Worm (Caenorhabditis elegans) whole organism, L3 larva: Measurements from ENCODE around the gene T28B11.1.

ENCODE experiments used
- R02D3.7 ChIP-seq: fragments of 150-350 bp; optimal IDR thresholded peaks from 2 replicates; lab custom pipeline; 2014; ENCODE audit warnings: missing biosample characterization, missing genetic modification characterization
- ZK546.5 ChIP-seq: sonication (generic microtip); optimal IDR thresholded peaks from 2 replicates; lab custom pipeline; 2017; ENCODE audit warnings: missing biosample characterization, missing genetic modification characterization
- ama-1 ChIP-seq: fragments of 150-350 bp; optimal IDR thresholded peaks from 2 replicates; lab custom pipeline; 2018
- ceh-16 ChIP-seq: sonication (generic microtip); optimal IDR thresholded peaks from 2 replicates; lab custom pipeline; 2017; ENCODE audit warnings: missing biosample characterization, missing genetic modification characterization
- ceh-28 ChIP-seq: fragments of 150-350 bp; optimal IDR thresholded peaks from 2 replicates; lab custom pipeline; 2014; ENCODE audit warnings: missing biosample characterization, missing genetic modification reagents, missing genetic modification characterization
- egl-27 ChIP-seq: sonication (generic microtip); optimal IDR thresholded peaks from 4 replicates; lab custom pipeline; 2017; ENCODE audit warnings: missing biosample characterization, missing genetic modification reagents, missing genetic modification characterization
- elt-1 ChIP-seq: fragments of 150-350 bp; optimal IDR thresholded peaks from 2 replicates; lab custom pipeline; 2014; ENCODE audit warnings: missing biosample characterization, missing genetic modification characterization
- elt-2 ChIP-seq: sonication (generic microtip); optimal IDR thresholded peaks from 2 replicates; lab custom pipeline; 2016; ENCODE audit warnings: missing genetic modification reagents, mild to moderate bottlenecking, missing genetic modification characterization, missing compliant biosample characterization
- elt-3 ChIP-seq, 3 experiments: fragments of 150-350 bp in 1 of 3; sonication (generic microtip) in 2 of 3; optimal IDR thresholded peaks; 2 replicates in 2 of 3; 4 replicates in 1 of 3; lab custom pipeline; 2014 to 2017; ENCODE audit warnings: missing biosample characterization in 3 of 3, missing genetic modification characterization in 3 of 3
- fkh-10 ChIP-seq: sonication (generic microtip); optimal IDR thresholded peaks from 2 replicates; lab custom pipeline; 2017; ENCODE audit warnings: missing biosample characterization, missing genetic modification reagents, missing genetic modification characterization
- hmg-11 ChIP-seq: sonication (generic microtip); optimal IDR thresholded peaks from 2 replicates; lab custom pipeline; 2016; ENCODE audit warnings: missing genetic modification characterization, missing compliant biosample characterization
- jun-1 ChIP-seq: fragments of 150-350 bp; optimal IDR thresholded peaks from 2 replicates; lab custom pipeline; 2014; ENCODE audit warnings: missing biosample characterization, missing genetic modification reagents, missing genetic modification characterization
- lin-39 ChIP-seq: fragments of 150-350 bp; optimal IDR thresholded peaks from 2 replicates; lab custom pipeline; 2018; ENCODE audit warnings: missing biosample characterization, missing genetic modification reagents, missing genetic modification characterization
- lsy-12 ChIP-seq: sonication (generic microtip); optimal IDR thresholded peaks from 2 replicates; lab custom pipeline; 2016; ENCODE audit warnings: mild to moderate bottlenecking, missing genetic modification characterization, missing compliant biosample characterization
- mdl-1 ChIP-seq: fragments of 150-350 bp; optimal IDR thresholded peaks from 2 replicates; lab custom pipeline; 2014; ENCODE audit warnings: missing biosample characterization, missing genetic modification characterization
- nhr-11 ChIP-seq: fragments of 150-350 bp; optimal IDR thresholded peaks from 2 replicates; lab custom pipeline; 2014; ENCODE audit warnings: missing biosample characterization, missing genetic modification characterization
- nhr-23 ChIP-seq: fragments of 150-350 bp; optimal IDR thresholded peaks from 2 replicates; lab custom pipeline; 2014; ENCODE audit warnings: missing biosample characterization, missing genetic modification reagents, missing genetic modification characterization
- nhr-237 ChIP-seq: fragments of 150-350 bp; optimal IDR thresholded peaks from 2 replicates; lab custom pipeline; 2014; ENCODE audit warnings: missing biosample characterization, missing genetic modification characterization
- nhr-25 ChIP-seq: sonication (generic microtip); optimal IDR thresholded peaks from 2 replicates; lab custom pipeline; 2017; ENCODE audit warnings: missing biosample characterization, missing genetic modification characterization
- nhr-28 ChIP-seq: fragments of 150-350 bp; optimal IDR thresholded peaks from 2 replicates; lab custom pipeline; 2014; ENCODE audit warnings: missing biosample characterization, missing genetic modification characterization
- nhr-43 ChIP-seq: sonication (generic microtip); optimal IDR thresholded peaks from 2 replicates; lab custom pipeline; 2016; ENCODE audit warnings: mild to moderate bottlenecking, missing genetic modification characterization, missing compliant biosample characterization; ENCODE audit not compliant: poor library complexity, severe bottlenecking
- nhr-76 ChIP-seq: fragments of 150-350 bp; sonication (generic microtip); optimal IDR thresholded peaks from 5 replicates; lab custom pipeline; 2014; ENCODE audit warnings: missing biosample characterization, missing genetic modification characterization
- nhr-77 ChIP-seq: fragments of 150-350 bp; optimal IDR thresholded peaks from 2 replicates; lab custom pipeline; 2014; ENCODE audit warnings: missing biosample characterization, missing genetic modification characterization
- pha-4 ChIP-seq: fragments of 150-350 bp; optimal IDR thresholded peaks from 2 replicates; lab custom pipeline; 2014; ENCODE audit warnings: missing biosample characterization, missing genetic modification reagents, missing genetic modification characterization
- pqm-1 ChIP-seq: fragments of 150-350 bp; optimal IDR thresholded peaks from 2 replicates; lab custom pipeline; 2017; ENCODE audit warnings: missing biosample characterization, missing genetic modification characterization, inconsistent platforms
- skn-1 ChIP-seq: fragments of 150-350 bp; optimal IDR thresholded peaks from 2 replicates; lab custom pipeline; 2014; ENCODE audit warnings: missing biosample characterization, missing genetic modification characterization
- snpc-4 ChIP-seq: fragments of 150-350 bp; optimal IDR thresholded peaks from 2 replicates; lab custom pipeline; 2014; ENCODE audit warnings: missing biosample characterization, missing genetic modification characterization
- unc-39 ChIP-seq: sonication (generic microtip); optimal IDR thresholded peaks from 4 replicates; lab custom pipeline; 2017; ENCODE audit warnings: missing biosample characterization, missing genetic modification characterization
- unc-62 ChIP-seq: fragments of 150-350 bp; sonication (generic microtip); optimal IDR thresholded peaks from 4 replicates; lab custom pipeline; 2014; ENCODE audit warnings: missing biosample characterization, missing genetic modification reagents, missing genetic modification characterization
- zag-1 ChIP-seq: fragments of 150-350 bp; optimal IDR thresholded peaks from 2 replicates; lab custom pipeline; 2014; ENCODE audit warnings: missing biosample characterization, missing genetic modification characterization
- ztf-11 ChIP-seq: fragments of 150-350 bp; optimal IDR thresholded peaks from 2 replicates; lab custom pipeline; 2014; ENCODE audit warnings: missing biosample characterization, missing genetic modification characterization
- ztf-4 ChIP-seq: fragments of 150-350 bp; optimal IDR thresholded peaks from 2 replicates; lab custom pipeline; 2014; ENCODE audit warnings: missing biosample characterization, missing genetic modification characterization

T28B11.1 gene

DNA sequence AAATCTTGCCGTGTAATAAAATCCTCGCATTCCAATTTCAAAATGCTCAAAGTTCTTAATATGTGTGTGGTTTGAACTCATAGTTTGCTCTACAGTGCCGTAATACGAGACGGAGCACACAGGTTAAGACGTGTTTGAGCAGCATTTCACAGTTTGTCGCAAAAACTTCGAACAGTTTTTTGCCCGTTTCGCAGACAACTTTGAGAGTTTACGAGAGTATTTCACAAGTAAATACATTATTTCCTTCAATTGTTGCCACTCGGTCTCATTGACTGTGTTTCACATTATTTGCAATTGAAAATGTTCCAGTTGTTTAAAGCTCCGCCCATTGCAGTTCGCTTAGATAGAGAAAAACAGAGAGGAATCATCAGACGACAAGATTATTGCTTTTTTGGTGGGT, 44.6 kb downstream of the T28B11.1 start, which contains the start of gene F29F11.20:
Gene F29F11.20, plus strand, starts transcription at position 301 of the 400 bp plus-strand sequence.
- TF ChIP-seq nhr-76 (tag; lab: Kevin White, UChicago) (no peak), nhr-28 (no peak), ztf-4 (tag; lab: Kevin White, UChicago) (no peak), nhr-11 (tag; lab: Kevin White, UChicago) (no peak), skn-1 (tag; lab: Kevin White, UChicago) (no peak), pha-4 (tag; lab: Kevin White, UChicago) (peak; percentile 64), ceh-16 (tag; lab: Kevin White, UChicago) (no peak), R02D3.7 (tag; lab: Kevin White, UChicago) (no peak)
- TF ChIP-seq, all 47 proteins: peak for 1

DNA sequence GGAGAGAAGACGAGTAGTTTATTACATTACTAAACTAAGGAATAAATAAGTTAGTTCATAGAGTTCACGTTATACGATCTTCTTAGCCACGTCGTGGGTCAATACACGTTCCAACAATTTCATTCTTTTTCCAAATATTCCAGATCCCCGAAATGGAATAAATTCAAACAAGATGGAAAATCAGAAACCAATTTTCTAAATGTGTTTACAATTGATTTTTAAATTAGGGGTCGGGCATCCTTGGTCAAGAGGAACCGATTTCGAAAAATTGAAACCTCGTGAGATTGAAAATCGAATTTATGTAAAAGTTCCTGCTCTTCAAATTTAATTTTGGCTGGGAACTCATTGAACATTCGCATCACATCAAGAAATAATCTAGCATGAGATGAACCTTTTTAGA, 47.5 kb downstream of the T28B11.1 start:
- TF ChIP-seq ama-1 (lab: Kevin White, UChicago) = no peak
- no peak for TF ChIP-seq ceh-28 (tag; lab: Kevin White, UChicago)
- TF ChIP-seq jun-1 = no peak
- no peak for TF ChIP-seq nhr-11 (tag; lab: Kevin White, UChicago)
- TF ChIP-seq mdl-1 (tag; lab: Kevin White, UChicago) = no peak
- no peak for TF ChIP-seq unc-62
- no peak for TF ChIP-seq skn-1 (tag; lab: Kevin White, UChicago)
- TF ChIP-seq fkh-10 = peak; percentile 49

DNA sequence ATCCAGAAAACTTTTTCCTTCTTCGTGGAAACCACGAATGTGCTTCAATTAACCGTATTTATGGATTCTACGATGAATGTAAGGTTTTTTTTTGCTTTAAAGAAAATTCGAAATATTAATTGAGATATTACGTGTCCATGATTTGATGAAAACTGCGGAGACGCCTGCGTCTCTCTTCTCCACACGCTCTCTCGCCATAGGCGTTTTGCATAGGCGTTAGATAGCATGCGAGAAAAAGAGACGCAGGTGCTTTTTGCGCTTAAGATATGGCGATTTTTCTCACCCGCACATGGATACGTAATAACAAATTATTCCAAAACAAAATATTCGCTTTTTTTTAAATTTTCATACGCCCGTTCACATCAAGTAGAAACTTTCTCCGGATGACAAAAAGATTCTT, 48.8 kb downstream of the T28B11.1 start:
- TF ChIP-seq hmg-11 (tag; lab: Kevin White, UChicago) (peak; percentile 23), nhr-28 (no peak)
- TF ChIP-seq, all 47 proteins: peak for 1

DNA sequence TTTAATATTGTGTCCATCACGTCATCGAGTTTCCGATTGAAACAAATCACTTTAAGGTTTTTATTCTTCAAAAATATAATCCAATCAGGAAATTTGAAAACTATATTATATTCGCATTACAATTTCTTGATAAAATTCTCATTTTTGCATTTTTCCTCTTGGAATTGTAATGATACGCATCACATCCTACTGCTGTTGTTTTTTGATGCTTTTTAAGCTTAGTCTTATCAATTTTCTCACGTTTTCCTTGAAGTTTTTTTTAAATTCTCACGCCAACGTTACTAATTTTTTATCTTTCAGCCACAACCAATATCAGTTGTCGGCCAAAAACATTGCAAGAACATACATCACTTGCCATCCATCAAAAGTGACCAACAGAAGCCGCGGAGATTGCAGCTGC, 50.1 kb downstream of the T28B11.1 start, which contains the start of gene gsp-1:
Gene gsp-1, plus strand, starts transcription at position 301 of the 400 bp plus-strand sequence.
- TF ChIP-seq elt-3 (tag; optimal IDR thresholded peaks at IDR 0.05; lab: Kevin White, UChicago) (no peak), lin-39 (peak; percentile 9)

DNA sequence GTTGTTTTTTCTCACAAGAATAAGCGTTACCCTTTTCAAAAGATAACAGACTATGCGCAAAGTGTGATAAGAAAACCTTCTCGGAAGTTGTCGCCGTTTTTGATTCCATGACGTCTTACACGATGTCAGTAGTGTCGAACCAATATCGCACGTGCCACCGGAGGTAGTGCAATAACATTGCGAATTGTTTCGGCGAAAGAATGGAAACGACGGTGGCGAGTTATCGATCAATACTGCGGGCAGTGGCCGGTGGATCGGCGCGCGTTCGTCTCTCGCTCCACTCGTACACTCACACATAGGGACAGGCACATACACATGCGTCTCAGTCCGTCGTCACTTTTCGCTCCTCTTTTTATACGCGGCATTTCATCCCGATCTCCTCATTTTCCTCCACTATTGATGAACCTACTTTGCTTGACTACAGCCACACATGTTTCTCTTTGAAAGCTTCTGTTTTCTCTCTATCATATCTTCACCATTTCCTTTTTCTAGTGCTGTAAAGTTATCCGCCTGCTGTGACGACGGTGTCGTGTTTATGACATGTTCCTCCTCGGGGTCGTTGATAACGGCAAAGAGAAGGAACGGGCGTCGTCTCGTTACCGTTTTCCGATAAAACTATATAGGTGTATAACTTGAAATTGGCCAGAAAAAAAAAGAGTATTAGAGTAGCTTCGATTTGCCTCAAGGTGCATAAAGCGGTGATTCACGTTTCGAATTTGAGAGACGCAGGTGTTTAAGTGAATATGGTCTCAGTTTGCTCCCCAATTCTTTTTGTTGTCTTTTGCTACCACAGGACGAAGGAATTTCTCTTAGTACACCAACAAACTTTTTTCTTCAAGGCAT, 50.9 kb downstream of the T28B11.1 start:
- TF ChIP-seq unc-62 (no peak), nhr-43 (tag; lab: Kevin White, UChicago) (peak; percentile 53), nhr-25 (tag; lab: Kevin White, UChicago) (no peak), nhr-237 (tag; lab: Kevin White, UChicago) (no peak), zag-1 (tag; lab: Kevin White, UChicago) (no peak), ama-1 (lab: Kevin White, UChicago) (peak; percentile 58), elt-1 (tag; lab: Kevin White, UChicago) (no peak), ztf-11 (tag; lab: Kevin White, UChicago) (no peak), pha-4 (tag; lab: Kevin White, UChicago) (peak; percentile 7), ceh-28 (tag; lab: Kevin White, UChicago) (peak; percentile 46), egl-27 (tag; lab: Kevin White, UChicago) (no peak), R02D3.7 (tag; lab: Kevin White, UChicago) (no peak), elt-2 (tag; lab: Kevin White, UChicago) (peak; percentile 75), nhr-23 (tag; lab: Kevin White, UChicago) (peak; percentile 57), lin-39 (no peak), unc-39 (no peak), jun-1 (peak; percentile 54), lsy-12 (no peak), pqm-1 (tag; lab: Kevin White, UChicago) (no peak), snpc-4 (no peak), skn-1 (tag; lab: Kevin White, UChicago) (no peak), ZK546.5 (tag; lab: Kevin White, UChicago) (no peak), nhr-77 (tag; lab: Kevin White, UChicago) (no peak), nhr-11 (tag; lab: Kevin White, UChicago) (no peak), mdl-1 (tag; lab: Kevin White, UChicago) (peak; percentile 67), hmg-11 (tag; lab: Kevin White, UChicago) (peak; percentile 59)
